Fruit fly (Drosophila melanogaster): ENCODE data around the gene psd.

psd gene

dm6 chr2L:5979957-5980861 lies 15.5 kb upstream of the psd start (continued):
- TF ChIP-seq ewg (GFP tag; optimal IDR thresholded peaks at IDR 0.05) (no peak), CG6175 (GFP tag; IDR thresholded peaks at IDR 0.05) (no peak), CG18011 (GFP tag; optimal IDR thresholded peaks at IDR 0.05) (peak; percentile 13), CG2712 (tag; optimal IDR thresholded peaks at IDR 0.05) (peak; percentile 34), Six4 (GFP tag; optimal IDR thresholded peaks at IDR 0.05) (no peak), inv (GFP tag; IDR thresholded peaks at IDR 0.05; ENCODE audit: partially characterized antibody) (no peak), br (optimal IDR thresholded peaks at IDR 0.05) (no peak), sug (tag; optimal IDR thresholded peaks at IDR 0.05) (peak; percentile 99), CoRest (tag; optimal IDR thresholded peaks at IDR 0.05) (no peak), Hey (tag; optimal IDR thresholded peaks at IDR 0.05) (no peak), Side (GFP tag; optimal IDR thresholded peaks at IDR 0.05) (peak; percentile 39), pho (GFP tag; optimal IDR thresholded peaks at IDR 0.05) (no peak), shn (GFP tag; optimal IDR thresholded peaks at IDR 0.05) (no peak), CG8359 (GFP tag; optimal IDR thresholded peaks at IDR 0.05; ENCODE audit: borderline replicate concordance) (peak; percentile 12), ftz-f1 (GFP tag; optimal IDR thresholded peaks at IDR 0.05) (peak; percentile 58), CG7987 (GFP tag; optimal IDR thresholded peaks at IDR 0.05) (peak; percentile 42), bowl (GFP tag; IDR thresholded peaks at IDR 0.05) (no peak), mirr (GFP tag; optimal IDR thresholded peaks at IDR 0.05) (peak; percentile 56), chm (GFP tag; IDR thresholded peaks at IDR 0.05) (no peak), CG7372 (GFP tag; IDR thresholded peaks at IDR 0.05) (no peak), CG11398 (GFP tag; optimal IDR thresholded peaks at IDR 0.05) (peak; percentile 53), HmgZ (tag; optimal IDR thresholded peaks at IDR 0.05) (peak; percentile 31), lmd (GFP tag; IDR thresholded peaks at IDR 0.05) (no peak), NK7.1 (GFP tag; optimal IDR thresholded peaks at IDR 0.05) (no peak), sim (GFP tag; IDR thresholded peaks at IDR 0.05) (no peak), Nf-YB (GFP tag; optimal IDR thresholded peaks at IDR 0.05) (peak; percentile 20), ap (GFP tag; IDR thresholded peaks at IDR 0.05) (no peak), Blimp-1 (GFP tag; optimal IDR thresholded peaks at IDR 0.05) (peak; percentile 4), grau (tag; optimal IDR thresholded peaks at IDR 0.05) (peak; percentile 33), CG8924 (tag; optimal IDR thresholded peaks at IDR 0.05) (peak; percentile 23), knrl (GFP tag; IDR thresholded peaks at IDR 0.05; ENCODE audit: partially characterized antibody) (no peak)

- TF ChIP-seq CG6175 (GFP tag; IDR thresholded peaks at IDR 0.05) (no peak), CG10267 (tag; optimal IDR thresholded peaks at IDR 0.05) (peak; percentile 42), ro (GFP tag; IDR thresholded peaks at IDR 0.05) (no peak), sug (tag; optimal IDR thresholded peaks at IDR 0.05) (peak; percentile 93), unc-4 (GFP tag; IDR thresholded peaks at IDR 0.05; ENCODE audit: partially characterized antibody) (no peak), CG15479 (GFP tag; optimal IDR thresholded peaks at IDR 0.05) (peak; percentile 79), sd (tag; optimal IDR thresholded peaks at IDR 0.05) (no peak), disco-r (GFP tag; optimal IDR thresholded peaks at IDR 0.05) (no peak), Hey (tag; optimal IDR thresholded peaks at IDR 0.05) (no peak), Hr78 (GFP tag; optimal IDR thresholded peaks at IDR 0.05) (peak in 1 of 2 experiments; percentile 33), CG12071 (GFP tag; optimal IDR thresholded peaks at IDR 0.05) (peak; percentile 7), CG1832 (GFP tag; optimal IDR thresholded peaks at IDR 0.05) (peak; percentile 46), CG3065 (GFP tag; optimal IDR thresholded peaks at IDR 0.05) (peak; percentile 31), pros (GFP tag; optimal IDR thresholded peaks at IDR 0.05) (peak; percentile 40), ewg (GFP tag; optimal IDR thresholded peaks at IDR 0.05) (peak; percentile 95), pb (GFP tag; optimal IDR thresholded peaks at IDR 0.05) (no peak), Fer2 (tag; optimal IDR thresholded peaks at IDR 0.05) (no peak), Med (GFP tag) (peak; percentile 38), sna (GFP tag; IDR thresholded peaks at IDR 0.05; ENCODE audit: partially characterized antibody) (no peak), rib (GFP tag; IDR thresholded peaks at IDR 0.05) (no peak), CG11085 (GFP tag; IDR thresholded peaks at IDR 0.05) (no peak), Hr3 (GFP tag; optimal IDR thresholded peaks at IDR 0.05) (no peak)
Observed at dm6 chr2L:5979055-5979399, 14.3 kb upstream of the psd start.

Data from whole organism, embryonic.